Worm (Caenorhabditis elegans) whole organism, midembryonic: ENCODE measurements around the gene T09B9.3.

Experiments used
- T22C8.4 ChIP-seq: fragments of 200-800 bp; sonication (Bioruptor generic); IDR thresholded peaks from 2 replicates; pipeline ENCODE4 v1.3.6; 2022; ENCODE audit warnings: missing genetic modification characterization, missing compliant biosample characterization
- flt-1 ChIP-seq: fragments of 200-800 bp; sonication (Bioruptor generic); IDR thresholded peaks from 2 replicates; pipeline ENCODE4 v1.3.6; 2022; ENCODE audit warnings: missing genetic modification characterization, missing compliant biosample characterization
- klf-2 ChIP-seq: fragments of 200-800 bp; sonication (Bioruptor generic); conservative IDR thresholded peaks from 2 replicates; pipeline ENCODE4 v1.3.6; 2022; ENCODE audit warnings: missing genetic modification reagents, missing genetic modification characterization, missing compliant biosample characterization
- tab-1 ChIP-seq: fragments of 200-800 bp; sonication (Bioruptor generic); IDR thresholded peaks from 2 replicates; pipeline ENCODE4 v1.3.6; 2022; ENCODE audit warnings: missing genetic modification characterization, missing compliant biosample characterization

DNA sequence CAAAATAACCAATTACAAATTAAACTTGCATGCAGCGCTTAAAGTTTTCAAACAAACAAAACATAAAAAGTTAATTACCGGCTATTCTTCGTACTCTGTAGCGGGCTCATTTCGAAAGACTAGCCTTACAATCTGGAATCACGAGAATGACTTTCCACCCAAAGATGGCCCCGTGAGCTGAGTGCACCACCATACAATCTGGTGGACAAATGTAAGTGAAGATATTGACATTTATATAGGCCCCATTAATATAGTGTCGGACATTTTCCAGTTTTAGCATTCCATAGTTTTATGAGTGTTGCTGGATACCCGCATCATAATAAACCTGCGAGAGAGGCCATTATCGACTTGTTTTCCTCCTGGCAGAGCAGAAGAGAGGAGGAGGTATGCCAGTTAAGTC is 6.6 kb downstream of the T09B9.3 start:
- TF ChIP-seq T22C8.4 (GFP tag; lab: Robert Waterston, UW) (no peak), tab-1 (GFP tag; lab: Robert Waterston, UW) (no peak), flt-1 (GFP tag; lab: Robert Waterston, UW) (no peak), klf-2 (no peak)
